Fruit fly (Drosophila melanogaster) whole organism, prepupa: Measurements from ENCODE around the gene Usp12-46.

Source experiments
- CG10631 ChIP-seq: fragments of 200-800 bp; sonication (Bioruptor generic); optimal IDR thresholded peaks from 2 replicates; lab custom pipeline; 2016; ENCODE audit warnings: missing biosample characterization, missing genetic modification characterization
- CG10669 ChIP-seq: fragments of 200-800 bp; sonication (Bioruptor generic); optimal IDR thresholded peaks from 3 replicates; lab custom pipeline; 2018; ENCODE audit warnings: missing biosample characterization, mild to moderate bottlenecking, missing genetic modification characterization, moderate library complexity
- CG11902 ChIP-seq: fragments of 200-800 bp; sonication (Bioruptor generic); optimal IDR thresholded peaks from 3 replicates; lab custom pipeline; 2016; ENCODE audit warnings: missing biosample characterization, missing genetic modification characterization
- CG16779 ChIP-seq: fragments of 200-800 bp; sonication (Bioruptor generic); optimal IDR thresholded peaks from 3 replicates; lab custom pipeline; 2017; ENCODE audit warnings: missing biosample characterization, mild to moderate bottlenecking, missing genetic modification characterization
- CG31627 ChIP-seq: fragments of 200-800 bp; sonication (Bioruptor generic); optimal IDR thresholded peaks from 3 replicates; lab custom pipeline; 2016; ENCODE audit warnings: missing biosample characterization, missing genetic modification characterization
- CG32006 ChIP-seq: fragments of 200-800 bp; sonication (Bioruptor generic); optimal IDR thresholded peaks from 3 replicates; lab custom pipeline; 2017; ENCODE audit warnings: missing biosample characterization, mild to moderate bottlenecking, missing genetic modification characterization
- CG4318 ChIP-seq: fragments of 200-800 bp; sonication (Bioruptor generic); optimal IDR thresholded peaks from 3 replicates; lab custom pipeline; 2017; ENCODE audit warnings: missing biosample characterization, mild to moderate bottlenecking, missing genetic modification characterization
- CG6163 ChIP-seq: fragments of 200-800 bp; sonication (Bioruptor generic); IDR thresholded peaks from 3 replicates; pipeline ENCODE4 v1.3.6; 2022; ENCODE audit warnings: missing biosample characterization, missing genetic modification characterization
- CG6276 ChIP-seq: fragments of 200-800 bp; sonication (Bioruptor generic); optimal IDR thresholded peaks from 2 replicates; lab custom pipeline; 2017; ENCODE audit warnings: missing biosample characterization, mild to moderate bottlenecking, missing genetic modification characterization
- CG6792 ChIP-seq: fragments of 200-800 bp; sonication (Bioruptor generic); optimal IDR thresholded peaks from 3 replicates; lab custom pipeline; 2016; ENCODE audit warnings: missing biosample characterization, missing genetic modification characterization
- CG6808 ChIP-seq: fragments of 200-800 bp; sonication (Bioruptor generic); optimal IDR thresholded peaks from 3 replicates; lab custom pipeline; 2017; ENCODE audit warnings: missing biosample characterization, missing genetic modification characterization, mild to moderate bottlenecking, moderate library complexity, missing genetic modification reagents
- CG6854 ChIP-seq: fragments of 200-800 bp; sonication (Bioruptor generic); optimal IDR thresholded peaks from 2 replicates; lab custom pipeline; 2017; ENCODE audit warnings: missing biosample characterization, mild to moderate bottlenecking, missing genetic modification characterization
- CG7368 ChIP-seq: fragments of 200-800 bp; sonication (Bioruptor generic); optimal IDR thresholded peaks from 3 replicates; lab custom pipeline; 2016; ENCODE audit warnings: missing biosample characterization, missing genetic modification characterization
- CG8319 ChIP-seq: fragments of 200-800 bp; sonication (Bioruptor generic); optimal IDR thresholded peaks from 3 replicates; lab custom pipeline; 2016; ENCODE audit warnings: missing biosample characterization, missing genetic modification characterization
- CG9139 ChIP-seq: fragments of 200-800 bp; sonication (Bioruptor generic); optimal IDR thresholded peaks from 3 replicates; lab custom pipeline; 2017; ENCODE audit warnings: missing biosample characterization, mild to moderate bottlenecking, missing genetic modification characterization
- Eip75B ChIP-seq: fragments of 200-800 bp; sonication (Bioruptor generic); optimal IDR thresholded peaks from 3 replicates; lab custom pipeline; 2016; ENCODE audit warnings: missing biosample characterization, missing genetic modification characterization
- Eip93F ChIP-seq: fragments of 200-800 bp; sonication (Bioruptor generic); optimal IDR thresholded peaks from 2 replicates; lab custom pipeline; 2016; ENCODE audit warnings: missing biosample characterization, mild to moderate bottlenecking, missing genetic modification characterization
- Ets21C ChIP-seq: fragments of 200-800 bp; sonication (Bioruptor generic); optimal IDR thresholded peaks from 3 replicates; lab custom pipeline; 2016; ENCODE audit warnings: missing biosample characterization, missing genetic modification characterization
- Gug ChIP-seq: fragments of 200-800 bp; sonication (Bioruptor generic); IDR thresholded peaks from 2 replicates; pipeline ENCODE4 v1.3.6; 2022; ENCODE audit warnings: missing biosample characterization, missing genetic modification characterization
- Hr39 ChIP-seq: fragments of 200-800 bp; sonication (Bioruptor generic); optimal IDR thresholded peaks from 2 replicates; lab custom pipeline; 2016; ENCODE audit warnings: missing biosample characterization, missing genetic modification characterization
- Lpt ChIP-seq: fragments of 200-800 bp; sonication (Bioruptor generic); optimal IDR thresholded peaks from 3 replicates; lab custom pipeline; 2016; ENCODE audit warnings: missing biosample characterization, missing genetic modification characterization
- Met ChIP-seq: fragments of 200-800 bp; sonication (Bioruptor generic); optimal IDR thresholded peaks from 3 replicates; lab custom pipeline; 2016; ENCODE audit warnings: missing biosample characterization, missing genetic modification characterization
- OdsH ChIP-seq: fragments of 200-800 bp; sonication (Bioruptor generic); optimal IDR thresholded peaks from 3 replicates; lab custom pipeline; 2016; ENCODE audit warnings: missing biosample characterization, missing genetic modification characterization
- Sox15 ChIP-seq: fragments of 200-800 bp; sonication (Bioruptor generic); optimal IDR thresholded peaks from 3 replicates; lab custom pipeline; 2016; ENCODE audit warnings: missing biosample characterization, missing genetic modification characterization
- achi ChIP-seq: fragments of 200-800 bp; sonication (Bioruptor generic); optimal IDR thresholded peaks from 3 replicates; lab custom pipeline; 2016; ENCODE audit warnings: missing biosample characterization, missing genetic modification characterization
- cyc ChIP-seq: fragments of 200-800 bp; sonication (Bioruptor generic); optimal IDR thresholded peaks from 3 replicates; lab custom pipeline; 2016; ENCODE audit warnings: missing biosample characterization, missing genetic modification characterization
- dac ChIP-seq: fragments of 200-800 bp; sonication (Bioruptor generic); optimal IDR thresholded peaks from 2 replicates; lab custom pipeline; 2017; ENCODE audit warnings: missing biosample characterization, mild to moderate bottlenecking, missing genetic modification characterization
- dsx ChIP-seq: fragments of 200-800 bp; optimal IDR thresholded peaks from 3 replicates; lab custom pipeline; 2019; ENCODE audit warnings: missing biosample characterization, mild to moderate bottlenecking, missing genetic modification characterization, moderate library complexity; ENCODE audit not compliant: poor library complexity, severe bottlenecking
- eg ChIP-seq: fragments of 200-800 bp; sonication (Bioruptor generic); IDR thresholded peaks from 3 replicates; pipeline ENCODE4 v1.3.6; 2022; ENCODE audit warnings: missing biosample characterization, missing genetic modification characterization
- fd59A ChIP-seq: fragments of 200-800 bp; sonication (Bioruptor generic); optimal IDR thresholded peaks from 2 replicates; lab custom pipeline; 2017; ENCODE audit warnings: missing biosample characterization, mild to moderate bottlenecking, missing genetic modification characterization, missing genetic modification reagents
- fkh ChIP-seq: fragments of 200-800 bp; sonication (Bioruptor generic); optimal IDR thresholded peaks from 3 replicates; lab custom pipeline; 2017; ENCODE audit warnings: missing biosample characterization, mild to moderate bottlenecking, missing genetic modification characterization, moderate library complexity
- lz ChIP-seq: fragments of 200-800 bp; sonication (Bioruptor generic); optimal IDR thresholded peaks from 3 replicates; lab custom pipeline; 2016; ENCODE audit warnings: missing biosample characterization, missing genetic modification characterization
- pdm3 ChIP-seq: fragments of 200-800 bp; sonication (Bioruptor generic); optimal IDR thresholded peaks from 3 replicates; lab custom pipeline; 2016; ENCODE audit warnings: missing biosample characterization, missing genetic modification characterization
- svp ChIP-seq: fragments of 200-800 bp; sonication (Bioruptor generic); peaks from one replicate; lab custom pipeline; 2016; ENCODE audit warnings: missing biosample characterization, missing genetic modification characterization

Gene Usp12-46

dm6 chr3R:22753895-22754774 is 3.4 kb downstream of the Usp12-46 start (continued):
- no peak for TF ChIP-seq Eip93F (GFP tag; lab: Kevin White, UChicago)
- peak; percentile 45 for TF ChIP-seq CG16779 (tag; lab: Kevin White, UChicago)
- TF ChIP-seq, all 60 proteins: peak for 19

- TF ChIP-seq OdsH (GFP tag; lab: Kevin White, UChicago) (no peak), CG4318 (no peak), Hr39 (GFP tag; lab: Kevin White, UChicago) (no peak), CG6808 (GFP tag; lab: Kevin White, UChicago) (no peak), Met (GFP tag; lab: Kevin White, UChicago) (no peak), eg (0 out of 3 replicates have a peak, but pooled peaks have one; percentile 11), CG32006 (GFP tag; lab: Kevin White, UChicago) (no peak)
Observed at dm6 chr3R:22755187-22755777, 4.6 kb downstream of the Usp12-46 start.

DNA sequence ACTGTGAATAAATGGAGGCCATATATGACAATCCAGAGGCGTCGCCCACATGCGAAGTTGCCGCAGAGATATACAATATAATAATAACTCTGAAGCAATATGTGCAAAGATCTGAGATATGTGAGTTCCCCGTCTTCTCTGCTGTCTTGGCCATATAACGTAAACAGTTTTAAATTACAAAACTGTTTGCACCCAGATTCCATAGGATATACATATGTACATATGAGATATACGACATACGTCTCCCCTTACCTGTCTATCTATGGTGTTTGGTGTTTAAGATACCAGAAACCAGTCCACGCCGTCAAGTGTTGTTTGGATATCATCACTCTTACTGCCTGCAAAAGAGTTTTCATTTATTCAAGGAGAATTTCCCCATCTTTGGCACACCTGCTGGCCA is 5.6 kb downstream of the Usp12-46 start:
- peak; percentile 71 for TF ChIP-seq fkh (GFP tag; lab: Kevin White, UChicago)
- no peak for TF ChIP-seq CG6792 (GFP tag; lab: Kevin White, UChicago)
- 0 out of 3 replicates have a peak, but pooled peaks have one; percentile 17 for TF ChIP-seq eg

DNA sequence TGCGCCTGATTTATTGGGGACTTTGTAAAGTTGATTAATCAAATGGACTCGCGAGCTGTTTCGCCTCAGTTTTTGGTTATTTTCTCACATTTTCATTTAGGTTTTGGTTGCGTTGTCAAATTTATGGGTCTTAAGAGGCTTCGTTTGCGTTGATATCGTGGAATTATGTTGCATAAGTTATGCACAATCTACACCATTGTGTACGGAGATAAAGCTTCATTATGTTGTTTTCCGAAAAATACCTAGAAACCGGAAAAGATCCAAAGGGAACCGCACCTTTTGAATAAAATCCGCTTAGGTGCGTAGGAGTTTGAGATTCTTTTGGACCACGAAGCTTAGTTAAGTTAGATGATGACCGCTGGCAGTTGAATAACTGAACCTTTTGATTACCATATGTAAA is 6.4 kb downstream of the Usp12-46 start:
- TF ChIP-seq achi (GFP tag; lab: Kevin White, UChicago) (no peak), CG6276 (GFP tag; lab: Kevin White, UChicago) (no peak), CG10669 (GFP tag; lab: Kevin White, UChicago) (no peak), Hr39 (GFP tag; lab: Kevin White, UChicago) (no peak), CG6163 (GFP tag; lab: Robert Waterston, UW) (no peak), cyc (GFP tag; lab: Kevin White, UChicago) (no peak), Lpt (GFP tag; lab: Kevin White, UChicago) (no peak), Eip75B (no peak), pdm3 (GFP tag; lab: Kevin White, UChicago) (no peak), CG6854 (GFP tag; lab: Kevin White, UChicago) (no peak), Sox15 (GFP tag; lab: Kevin White, UChicago) (no peak), Gug (GFP tag; lab: Robert Waterston, UW) (no peak), CG10631 (GFP tag; lab: Kevin White, UChicago) (no peak), dsx (GFP tag; lab: Kevin White, UChicago) (no peak)
- TF ChIP-seq, all 60 proteins: peak for 0

DNA sequence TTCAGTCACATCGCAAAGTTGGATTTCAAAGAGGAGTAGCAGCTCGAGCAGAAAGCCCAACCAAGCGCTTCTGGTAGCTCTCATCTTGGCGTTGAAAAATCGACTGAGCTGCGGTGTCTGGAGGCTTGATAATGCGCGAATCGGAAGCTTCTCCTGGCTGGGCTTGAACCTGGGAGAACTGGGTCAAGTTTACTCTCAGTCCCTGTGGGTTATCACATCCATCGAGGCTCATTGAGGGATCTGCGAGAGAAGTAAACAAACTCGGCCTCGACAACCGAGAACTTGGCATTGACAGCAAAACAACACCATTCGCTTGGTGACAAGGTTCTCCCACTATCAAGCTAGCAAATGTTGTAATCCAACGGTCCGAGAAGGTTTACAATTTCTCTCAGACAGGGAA is 10.3 kb downstream of the Usp12-46 start, which contains the start of gene Nepl13:
Nepl13 (minus strand) TSS at position 89 of the 400 bp plus-strand sequence.
- TF ChIP-seq svp (GFP tag; lab: Kevin White, UChicago) = peak; percentile 97
- TF ChIP-seq CG6163 (GFP tag; lab: Robert Waterston, UW) = no peak
- no peak for TF ChIP-seq pdm3 (GFP tag; lab: Kevin White, UChicago)
- TF ChIP-seq, all 60 proteins: peak for 1

dm6 chr3R:22763587-22763986 is 12.9 kb downstream of the Usp12-46 start, which contains the start of gene Nepl14:
Gene Nepl14 (minus strand): TSS chr3R:22763711.
- no peak for TF ChIP-seq Hr39 (GFP tag; lab: Kevin White, UChicago)
- peak; percentile 100 for TF ChIP-seq svp (GFP tag; lab: Kevin White, UChicago)

DNA sequence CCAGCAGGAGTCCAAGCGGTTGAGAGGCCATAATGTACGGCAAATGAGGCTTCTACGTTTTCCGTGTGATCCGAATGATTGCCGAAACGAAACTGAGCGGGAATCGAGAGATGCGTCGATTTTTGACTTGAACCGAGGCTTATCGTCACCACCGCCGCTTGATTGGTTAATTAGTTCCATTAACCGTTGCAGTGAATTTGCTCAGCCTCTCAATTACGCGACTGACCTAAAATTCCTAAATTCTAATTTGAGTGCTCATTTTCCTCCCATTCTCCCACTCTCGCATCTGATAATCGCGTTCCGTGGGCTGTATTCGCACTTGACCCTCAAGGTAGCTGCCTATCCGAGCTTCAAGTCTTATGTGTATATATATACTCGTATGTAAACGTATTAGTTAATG is 15.4 kb downstream of the Usp12-46 start, which contains the start of gene Nepl15:
Nepl15 (minus strand) TSS at position 101 of the 400 bp plus-strand sequence.
- no peak for TF ChIP-seq CG7368 (GFP tag; lab: Kevin White, UChicago)
- no peak for TF ChIP-seq CG8319
- no peak for TF ChIP-seq CG9139 (GFP tag; lab: Kevin White, UChicago)
- no peak for TF ChIP-seq CG16779 (tag; lab: Kevin White, UChicago)
- no peak for TF ChIP-seq dac (GFP tag; lab: Kevin White, UChicago)
- no peak for TF ChIP-seq achi (GFP tag; lab: Kevin White, UChicago)
- TF ChIP-seq CG6276 (GFP tag; lab: Kevin White, UChicago) = no peak
- TF ChIP-seq Ets21C (GFP tag; lab: Kevin White, UChicago) = no peak
- TF ChIP-seq lz = no peak
- TF ChIP-seq fd59A (GFP tag; lab: Kevin White, UChicago) = no peak
- no peak for TF ChIP-seq CG11902 (GFP tag; lab: Kevin White, UChicago)
- no peak for TF ChIP-seq Gug (GFP tag; lab: Robert Waterston, UW)
- no peak for TF ChIP-seq Lpt (GFP tag; lab: Kevin White, UChicago)
- no peak for TF ChIP-seq CG31627 (GFP tag; lab: Kevin White, UChicago)
- TF ChIP-seq, all 60 proteins: peak for 0
